Fruit fly (Drosophila melanogaster): ENCODE measurements around the gene Pi4KIIalpha.

Pi4KIIalpha gene

dm6 chr3R:5610656-5611055 is 47.2 kb upstream of the Pi4KIIalpha start:
- TF ChIP-seq vri (GFP tag; optimal IDR thresholded peaks at IDR 0.05) (peak; percentile 11), Smox (GFP tag; optimal IDR thresholded peaks at IDR 0.05) (no peak)

DNA sequence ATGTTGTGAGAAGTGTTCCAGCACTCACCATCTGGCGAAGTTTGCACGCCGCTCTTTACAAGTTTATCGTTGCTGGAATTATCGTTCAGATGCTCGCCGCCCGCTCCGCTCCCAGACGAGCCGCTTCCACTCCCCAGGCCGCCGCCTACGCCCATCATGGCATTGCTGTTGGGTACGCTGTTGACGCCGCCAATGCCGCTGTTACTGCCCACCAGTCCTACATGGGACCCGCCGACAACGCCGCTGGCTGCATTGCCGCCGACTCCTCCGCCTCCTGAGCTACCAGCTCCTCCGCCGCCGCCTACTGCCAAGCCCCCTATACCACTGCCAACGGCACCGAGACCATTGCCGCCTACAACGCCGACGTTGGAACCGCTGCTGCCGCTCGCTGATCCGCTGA is 45.0 kb upstream of the Pi4KIIalpha start:
- TF ChIP-seq Lpt (GFP tag; optimal IDR thresholded peaks at IDR 0.05) (no peak), CG32006 (GFP tag; optimal IDR thresholded peaks at IDR 0.05) (no peak), dac (GFP tag; optimal IDR thresholded peaks at IDR 0.05) (no peak), vri (GFP tag; optimal IDR thresholded peaks at IDR 0.05) (no peak)

dm6 chr3R:5606477-5606876 is 43.0 kb upstream of the Pi4KIIalpha start, which contains the start of gene asl:
asl (minus strand) TSS chr3R:5606543.
- TF ChIP-seq CG6854 (GFP tag; optimal IDR thresholded peaks at IDR 0.05) (no peak), CG31627 (GFP tag; optimal IDR thresholded peaks at IDR 0.05) (peak; percentile 67), CG6808 (GFP tag; optimal IDR thresholded peaks at IDR 0.05) (peak; percentile 11), CG11294 (GFP tag; IDR thresholded peaks at IDR 0.05) (peak; percentile 16; the same call in 1 of the 2 replicates), Lpt (GFP tag; optimal IDR thresholded peaks at IDR 0.05) (peak; percentile 37), esn (GFP tag; optimal IDR thresholded peaks at IDR 0.05) (peak; percentile 68), Ets96B (tag; optimal IDR thresholded peaks at IDR 0.05) (peak; percentile 23), Sox14 (GFP tag; optimal IDR thresholded peaks at IDR 0.05) (peak; percentile 64), salr (GFP tag; optimal IDR thresholded peaks at IDR 0.05) (peak in 1 of 2 experiments; percentile 9), lz (GFP tag; optimal IDR thresholded peaks at IDR 0.05) (peak; percentile 62), CG6163 (GFP tag; IDR thresholded peaks at IDR 0.05) (peak; percentile 70), Eip93F (GFP tag; optimal IDR thresholded peaks at IDR 0.05) (peak; percentile 70), ss (GFP tag; optimal IDR thresholded peaks at IDR 0.05) (no peak), OdsH (GFP tag; optimal IDR thresholded peaks at IDR 0.05) (no peak), dac (GFP tag; optimal IDR thresholded peaks at IDR 0.05) (peak; percentile 26), cyc (GFP tag; optimal IDR thresholded peaks at IDR 0.05) (peak; percentile 47), spab (GFP tag; optimal IDR thresholded peaks at IDR 0.05) (no peak), CG3032 (tag; optimal IDR thresholded peaks at IDR 0.05) (peak; percentile 63), CG6792 (GFP tag; optimal IDR thresholded peaks at IDR 0.05) (peak; percentile 38), Blimp-1 (GFP tag; optimal IDR thresholded peaks at IDR 0.05) (no peak), fkh (GFP tag; optimal IDR thresholded peaks at IDR 0.05) (peak; percentile 86), Hr4 (GFP tag; optimal IDR thresholded peaks at IDR 0.05) (peak; percentile 60), pdm3 (GFP tag; optimal IDR thresholded peaks at IDR 0.05) (no peak), CG8319 (GFP tag; optimal IDR thresholded peaks at IDR 0.05) (no peak), CG15336 (GFP tag; IDR thresholded peaks at IDR 0.05) (peak; percentile 44), CG8632 (GFP tag; optimal IDR thresholded peaks at IDR 0.05) (peak; percentile 27), dsx (GFP tag; optimal IDR thresholded peaks at IDR 0.05; ENCODE audit: poor library complexity, severe bottlenecking) (peak; percentile 74), eg (GFP tag; IDR thresholded peaks at IDR 0.05) (peak; percentile 76), vri (GFP tag; optimal IDR thresholded peaks at IDR 0.05) (peak; percentile 41), acj6 (GFP tag; optimal IDR thresholded peaks at IDR 0.05) (peak; percentile 39), CG34406 (GFP tag; optimal IDR thresholded peaks at IDR 0.05) (no peak), Sox15 (GFP tag; optimal IDR thresholded peaks at IDR 0.05) (peak; percentile 8), achi (GFP tag; optimal IDR thresholded peaks at IDR 0.05) (no peak), Gug (GFP tag; IDR thresholded peaks at IDR 0.05) (peak; percentile 54; the same call in 1 of the 2 replicates), topi (GFP tag; optimal IDR thresholded peaks at IDR 0.05) (peak; percentile 43), Hr38 (GFP tag; optimal IDR thresholded peaks at IDR 0.05) (no peak), Ets21C (GFP tag; optimal IDR thresholded peaks at IDR 0.05) (peak; percentile 20), CG1621 (tag; optimal IDR thresholded peaks at IDR 0.05) (peak; percentile 33), Eip75B (GFP tag; optimal IDR thresholded peaks at IDR 0.05) (peak; percentile 60), Hr39 (GFP tag; optimal IDR thresholded peaks at IDR 0.05) (peak; percentile 64), Eip78C (GFP tag) (peak; percentile 90), CG11902 (GFP tag; optimal IDR thresholded peaks at IDR 0.05) (no peak)

All from whole organism, prepupa.